Worm (Caenorhabditis elegans): ENCODE data around the gene try-10.

DNA sequence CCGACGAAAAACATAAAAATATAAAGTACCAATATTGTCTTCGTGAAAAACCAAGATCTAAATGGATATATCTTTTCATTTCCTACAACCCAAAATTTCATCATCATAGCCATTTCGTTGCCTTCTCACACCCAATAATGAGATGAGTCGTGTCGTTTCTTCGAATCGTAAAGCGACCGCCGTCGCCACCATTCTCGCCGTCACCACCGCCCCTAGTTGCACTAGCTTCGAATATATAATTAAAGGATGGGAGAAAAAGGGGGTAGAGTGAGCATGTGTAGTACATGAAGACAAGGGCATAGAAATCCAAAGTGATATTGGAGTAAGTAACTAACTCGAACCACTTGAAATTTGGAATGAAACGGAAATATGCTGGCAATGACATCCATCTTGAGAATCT is 9.2 kb upstream of the try-10 start:
- TF ChIP-seq R02D3.7 (tag; optimal IDR thresholded peaks at IDR 0.05), result no peak
- no peak for TF ChIP-seq ceh-82 (tag; optimal IDR thresholded peaks at IDR 0.05)
- no peak for TF ChIP-seq fkh-10 (GFP tag; optimal IDR thresholded peaks at IDR 0.05)
- TF ChIP-seq lin-15B (tag; optimal IDR thresholded peaks at IDR 0.05), result no peak
- TF ChIP-seq daf-12 (tag; optimal IDR thresholded peaks at IDR 0.05), result no peak
- no peak for TF ChIP-seq ceh-16 (tag; optimal IDR thresholded peaks at IDR 0.05)
- TF ChIP-seq nhr-237 (tag; optimal IDR thresholded peaks at IDR 0.05), result no peak
- no peak for TF ChIP-seq nfya-1 (tag; optimal IDR thresholded peaks at IDR 0.05; ENCODE audit: insufficient read depth)
